Worm (Caenorhabditis elegans) whole organism, dauer: ENCODE data around the gene irld-19.

Experiments
- unc-62 ChIP-seq: sonication (generic microtip); optimal IDR thresholded peaks from 2 replicates; lab custom pipeline; 2017; ENCODE audit warnings: missing biosample characterization, missing genetic modification reagents, missing genetic modification characterization

irld-19 gene

ce11 chrIII:12746369-12746855, 17.7 kb downstream of the irld-19 start, which contains the start of gene Y111B2A.21:
TSS of gene Y111B2A.21 (plus strand) at chrIII:12746419.
- TF ChIP-seq unc-62 (GFP tag; lab: Kevin White, UChicago): no peak

ce11 chrIII:12743515-12743914, 20.6 kb downstream of the irld-19 start:
- no peak for TF ChIP-seq unc-62 (GFP tag; lab: Kevin White, UChicago)

DNA sequence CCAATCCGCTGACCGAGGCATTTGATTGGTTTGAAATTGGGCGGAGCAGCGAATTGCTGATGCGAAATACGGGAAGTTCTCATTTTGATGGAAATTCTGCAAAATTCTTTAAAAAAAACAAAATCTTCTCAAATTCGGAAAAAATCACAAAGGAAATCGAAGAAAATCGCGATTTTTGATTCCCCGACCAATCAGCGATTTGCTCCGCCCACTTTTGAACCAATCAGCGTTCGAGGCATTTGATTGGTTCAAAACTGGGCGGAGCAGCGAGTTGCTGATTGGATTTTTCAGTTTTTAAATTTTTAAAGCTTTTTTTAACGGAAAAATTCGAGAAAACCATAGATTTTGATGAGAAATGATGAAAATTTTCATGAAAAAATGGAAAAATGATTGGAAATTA, 23.8 kb downstream of the irld-19 start:
- no peak for TF ChIP-seq unc-62 (GFP tag; lab: Kevin White, UChicago)

DNA sequence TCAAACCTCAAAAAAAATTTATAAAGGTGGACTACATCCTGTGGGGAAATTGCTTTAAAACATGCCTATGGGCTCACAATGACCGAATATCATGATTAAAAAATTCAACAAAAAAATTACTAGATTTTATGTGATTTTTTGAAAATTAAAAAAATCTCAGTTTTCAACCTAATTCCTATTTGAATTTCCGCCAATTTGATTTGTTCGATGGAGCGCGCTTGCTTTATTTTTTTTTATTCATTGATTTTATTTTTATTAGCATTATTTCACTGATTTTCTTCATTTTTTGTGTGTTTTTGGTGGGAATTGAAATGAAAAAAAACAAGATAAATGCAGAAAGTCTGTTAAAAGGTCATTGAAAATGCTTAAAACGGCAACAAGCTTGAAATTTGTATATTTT, 25.2 kb downstream of the irld-19 start:
- no peak for TF ChIP-seq unc-62 (GFP tag; lab: Kevin White, UChicago)

- TF ChIP-seq unc-62 (GFP tag; lab: Kevin White, UChicago): no peak
Measured at ce11 chrIII:12728149-12728548, 36.0 kb downstream of the irld-19 start.

DNA sequence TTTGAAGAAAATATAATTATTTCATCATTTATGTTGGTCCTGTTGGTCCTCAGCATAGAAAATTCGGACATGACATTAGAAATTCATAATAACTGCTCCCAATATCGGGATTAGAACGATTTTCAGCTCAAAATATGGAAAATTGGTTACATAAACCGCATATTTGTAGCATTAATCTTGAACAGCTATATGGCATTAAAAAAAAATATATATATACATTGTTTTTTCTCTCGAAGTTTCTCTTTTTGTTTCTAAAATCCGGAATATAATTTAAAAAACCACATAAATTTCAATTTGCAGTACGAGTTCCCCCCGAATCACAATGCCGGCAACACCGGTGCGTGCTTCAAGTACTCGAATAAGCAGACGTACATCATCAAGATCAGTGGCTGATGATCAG, 49.9 kb downstream of the irld-19 start, which contains the start of gene ssl-1:
ssl-1 (plus strand) TSS at position 301 of the 400 bp plus-strand sequence.
- TF ChIP-seq unc-62 (GFP tag; lab: Kevin White, UChicago): no peak

DNA sequence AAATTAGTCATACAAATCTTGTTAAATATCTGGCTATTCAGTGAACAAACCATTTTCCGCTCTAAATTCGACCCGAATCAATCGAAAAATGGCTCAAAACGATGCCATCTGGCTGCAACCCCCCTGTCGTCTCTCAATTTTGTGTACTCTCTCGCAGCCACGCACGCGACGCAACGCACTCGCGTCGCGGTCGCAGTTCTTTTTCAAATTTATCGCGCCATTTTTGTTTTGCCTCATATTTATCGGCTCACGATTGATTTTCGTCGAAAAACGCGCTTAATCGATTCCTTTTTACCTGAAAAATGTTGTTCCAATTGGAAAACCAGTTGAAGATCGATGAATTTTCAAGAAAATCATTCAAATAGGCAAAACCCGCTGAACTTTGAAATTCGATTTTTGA, 50.3 kb downstream of the irld-19 start:
- TF ChIP-seq unc-62 (GFP tag; lab: Kevin White, UChicago): no peak

- TF ChIP-seq unc-62 (GFP tag; lab: Kevin White, UChicago): no peak
Measured at ce11 chrIII:12711682-12712081, 52.5 kb downstream of the irld-19 start.

- no peak for TF ChIP-seq unc-62 (GFP tag; lab: Kevin White, UChicago)
Measured at ce11 chrIII:12711217-12711616, 52.9 kb downstream of the irld-19 start, which contains the start of gene hut-1. TSS of gene hut-1 (plus strand) at chrIII:12711560.
